Worm (Caenorhabditis elegans) whole organism, L2 larva: ENCODE measurements around the gene nlp-6.
A peak's percentile ranks its signal among the peaks of the same experiment; 100 is the strongest.

ENCODE experiments used
- C34F6.9 ChIP-seq: fragments of 150-350 bp; optimal IDR thresholded peaks from 2 replicates; lab custom pipeline; 2014; ENCODE audit warnings: missing biosample characterization, missing genetic modification characterization
- F13H6.1 ChIP-seq: sonication (generic microtip); optimal IDR thresholded peaks from 2 replicates; lab custom pipeline; 2016; ENCODE audit warnings: missing genetic modification characterization, missing compliant biosample characterization
- R02D3.7 ChIP-seq: fragments of 150-350 bp; optimal IDR thresholded peaks from 2 replicates; lab custom pipeline; 2014; ENCODE audit warnings: missing biosample characterization, missing genetic modification characterization
- Y55F3AM.14 ChIP-seq: fragments of 200-800 bp; sonication (Bioruptor generic); optimal IDR thresholded peaks from 2 replicates; lab custom pipeline; 2018; ENCODE audit warnings: mild to moderate bottlenecking, missing genetic modification characterization, missing compliant biosample characterization
- ZK546.5 ChIP-seq: sonication (generic microtip); optimal IDR thresholded peaks from 2 replicates; lab custom pipeline; 2017; ENCODE audit warnings: missing biosample characterization, missing genetic modification characterization
- alr-1 ChIP-seq: fragments of 150-350 bp; optimal IDR thresholded peaks from 2 replicates; lab custom pipeline; 2014; ENCODE audit warnings: missing biosample characterization, missing genetic modification characterization
- aly-2 ChIP-seq: fragments of 150-350 bp; optimal IDR thresholded peaks from 2 replicates; lab custom pipeline; 2014; ENCODE audit warnings: missing biosample characterization, missing genetic modification characterization
- ama-1 ChIP-seq: fragments of 150-350 bp; optimal IDR thresholded peaks from 2 replicates; lab custom pipeline; 2018; ENCODE audit warnings: inconsistent platforms
- blmp-1 ChIP-seq: sonication (generic microtip); optimal IDR thresholded peaks from 2 replicates; lab custom pipeline; 2017; ENCODE audit warnings: missing genetic modification characterization, mild to moderate bottlenecking, missing compliant biosample characterization, antibody characterized with exemption, moderate library complexity; ENCODE audit not compliant: insufficient read depth
- ceh-16 ChIP-seq: fragments of 150-350 bp; optimal IDR thresholded peaks from 2 replicates; lab custom pipeline; 2014; ENCODE audit warnings: missing biosample characterization, missing genetic modification characterization
- ceh-82 ChIP-seq: fragments of 150-350 bp; optimal IDR thresholded peaks from 2 replicates; lab custom pipeline; 2014; ENCODE audit warnings: missing biosample characterization, missing genetic modification characterization
- crh-2 ChIP-seq: sonication (generic microtip); optimal IDR thresholded peaks from 2 replicates; lab custom pipeline; 2017; ENCODE audit warnings: missing biosample characterization, missing genetic modification characterization
- dmd-4 ChIP-seq: sonication (generic microtip); optimal IDR thresholded peaks from 2 replicates; lab custom pipeline; 2017; ENCODE audit warnings: missing biosample characterization, missing genetic modification characterization
- egl-27 ChIP-seq: sonication (generic microtip); optimal IDR thresholded peaks from 3 replicates; lab custom pipeline; 2017; ENCODE audit warnings: missing biosample characterization, missing genetic modification reagents, missing genetic modification characterization
- elt-1 ChIP-seq: fragments of 150-350 bp; optimal IDR thresholded peaks from 2 replicates; lab custom pipeline; 2014; ENCODE audit warnings: missing biosample characterization, missing genetic modification characterization
- elt-3 ChIP-seq: sonication (generic microtip); optimal IDR thresholded peaks from 2 replicates; lab custom pipeline; 2017; ENCODE audit warnings: missing biosample characterization, missing genetic modification characterization
- fos-1 ChIP-seq: fragments of 150-350 bp; optimal IDR thresholded peaks from 2 replicates; lab custom pipeline; 2014; ENCODE audit warnings: missing biosample characterization, missing genetic modification characterization
- gmeb-1 ChIP-seq: fragments of 150-350 bp; optimal IDR thresholded peaks from 2 replicates; lab custom pipeline; 2014; ENCODE audit warnings: missing biosample characterization, missing genetic modification characterization
- lin-11 ChIP-seq: fragments of 150-350 bp; sonication (generic microtip); optimal IDR thresholded peaks from 2 replicates; lab custom pipeline; 2014; ENCODE audit warnings: missing biosample characterization, missing genetic modification characterization, inconsistent platforms, mixed read lengths
- lin-13 ChIP-seq: fragments of 150-350 bp; optimal IDR thresholded peaks from 2 replicates; lab custom pipeline; 2014; ENCODE audit warnings: missing biosample characterization, missing genetic modification reagents, missing genetic modification characterization
- lin-39 ChIP-seq: fragments of 150-350 bp; optimal IDR thresholded peaks from 2 replicates; lab custom pipeline; 2014; ENCODE audit warnings: missing biosample characterization, missing genetic modification reagents, missing genetic modification characterization
- lsy-2 ChIP-seq, 2 experiments: fragments of 150-350 bp in 1 of 2; sonication (generic microtip) in 1 of 2; optimal IDR thresholded peaks; 2 replicates each; lab custom pipeline; 2014 to 2017; ENCODE audit warnings: missing biosample characterization in 2 of 2, missing genetic modification characterization in 2 of 2
- mab-5 ChIP-seq: fragments of 150-350 bp; optimal IDR thresholded peaks from 2 replicates; lab custom pipeline; 2014; ENCODE audit warnings: missing biosample characterization, missing genetic modification characterization
- mbf-1 ChIP-seq: sonication (generic microtip); optimal IDR thresholded peaks from 2 replicates; lab custom pipeline; 2017; ENCODE audit warnings: missing biosample characterization, missing genetic modification characterization
- mdl-1 ChIP-seq, 2 experiments: fragments of 150-350 bp in 1 of 2; sonication (generic microtip) in 1 of 2; optimal IDR thresholded peaks; 2 replicates each; lab custom pipeline; 2017; ENCODE audit warnings: missing biosample characterization in 2 of 2, missing genetic modification characterization in 2 of 2
- nhr-10 ChIP-seq: sonication (generic microtip); optimal IDR thresholded peaks from 2 replicates; lab custom pipeline; 2017; ENCODE audit warnings: missing biosample characterization, missing genetic modification characterization
- nhr-11 ChIP-seq: fragments of 150-350 bp; optimal IDR thresholded peaks from 2 replicates; lab custom pipeline; 2014; ENCODE audit warnings: missing biosample characterization, missing genetic modification characterization
- nhr-12 ChIP-seq: fragments of 150-350 bp; optimal IDR thresholded peaks from 2 replicates; lab custom pipeline; 2014; ENCODE audit warnings: missing biosample characterization, missing genetic modification characterization
- nhr-129 ChIP-seq: fragments of 150-350 bp; optimal IDR thresholded peaks from 2 replicates; lab custom pipeline; 2014; ENCODE audit warnings: missing biosample characterization, missing genetic modification characterization
- nhr-21 ChIP-seq: fragments of 150-350 bp; optimal IDR thresholded peaks from 2 replicates; lab custom pipeline; 2014; ENCODE audit warnings: missing biosample characterization, missing genetic modification characterization
- nhr-23 ChIP-seq: fragments of 150-350 bp; optimal IDR thresholded peaks from 2 replicates; lab custom pipeline; 2014; ENCODE audit warnings: missing biosample characterization, missing genetic modification reagents, missing genetic modification characterization
- nhr-237 ChIP-seq: fragments of 150-350 bp; optimal IDR thresholded peaks from 2 replicates; lab custom pipeline; 2014; ENCODE audit warnings: missing biosample characterization, missing genetic modification characterization
- nhr-25 ChIP-seq: fragments of 150-350 bp; sonication (generic microtip); optimal IDR thresholded peaks from 3 replicates; lab custom pipeline; 2014; ENCODE audit warnings: missing biosample characterization, missing genetic modification characterization
- nhr-6 ChIP-seq: fragments of 150-350 bp; optimal IDR thresholded peaks from 2 replicates; lab custom pipeline; 2014; ENCODE audit warnings: missing biosample characterization, missing genetic modification characterization
- nhr-77 ChIP-seq: fragments of 150-350 bp; optimal IDR thresholded peaks from 2 replicates; lab custom pipeline; 2014; ENCODE audit warnings: missing biosample characterization, missing genetic modification characterization
- peb-1 ChIP-seq: fragments of 150-350 bp; optimal IDR thresholded peaks from 2 replicates; lab custom pipeline; 2014; ENCODE audit warnings: missing biosample characterization, missing genetic modification characterization
- sem-4 ChIP-seq: fragments of 150-350 bp; optimal IDR thresholded peaks from 2 replicates; lab custom pipeline; 2014; ENCODE audit warnings: missing biosample characterization, missing genetic modification reagents, missing genetic modification characterization
- skn-1 ChIP-seq: sonication (generic microtip); optimal IDR thresholded peaks from 2 replicates; lab custom pipeline; 2017; ENCODE audit warnings: missing biosample characterization, missing genetic modification characterization
- sma-3 ChIP-seq: sonication (generic microtip); optimal IDR thresholded peaks from 2 replicates; lab custom pipeline; 2016; ENCODE audit warnings: missing genetic modification reagents, missing genetic modification characterization, missing compliant biosample characterization
- sma-9 ChIP-seq, 2 experiments: fragments of 150-350 bp in 1 of 2; sonication (generic microtip) in 1 of 2; optimal IDR thresholded peaks; 2 replicates each; lab custom pipeline; 2014 to 2016; ENCODE audit warnings: missing genetic modification characterization in 2 of 2, mild to moderate bottlenecking in 1 of 2, missing biosample characterization in 1 of 2, missing compliant biosample characterization in 1 of 2, missing genetic modification reagents in 1 of 2, moderate library complexity in 1 of 2
- snpc-4 ChIP-seq: fragments of 150-350 bp; optimal IDR thresholded peaks from 2 replicates; lab custom pipeline; 2014; ENCODE audit warnings: missing biosample characterization, missing genetic modification characterization
- unc-39 ChIP-seq: fragments of 150-350 bp; optimal IDR thresholded peaks from 2 replicates; lab custom pipeline; 2014; ENCODE audit warnings: missing biosample characterization, missing genetic modification characterization
- unc-55 ChIP-seq: fragments of 150-350 bp; sonication (generic microtip); optimal IDR thresholded peaks from 3 replicates; lab custom pipeline; 2014; ENCODE audit warnings: missing biosample characterization, missing genetic modification reagents, missing genetic modification characterization
- unc-62 ChIP-seq: fragments of 150-350 bp; optimal IDR thresholded peaks from 2 replicates; lab custom pipeline; 2014; ENCODE audit warnings: missing biosample characterization, missing genetic modification reagents, missing genetic modification characterization
- zag-1 ChIP-seq: fragments of 150-350 bp; optimal IDR thresholded peaks from 2 replicates; lab custom pipeline; 2014; ENCODE audit warnings: missing biosample characterization, missing genetic modification characterization
- ztf-1 ChIP-seq: fragments of 200-800 bp; sonication (Bioruptor generic); conservative IDR thresholded peaks from 2 replicates; pipeline ENCODE4 v1.3.6; 2022; ENCODE audit warnings: missing genetic modification characterization, missing compliant biosample characterization
- ztf-11 ChIP-seq: sonication (generic microtip); optimal IDR thresholded peaks from 2 replicates; lab custom pipeline; 2017; ENCODE audit warnings: missing biosample characterization, missing genetic modification characterization
- ztf-4 ChIP-seq: fragments of 150-350 bp; optimal IDR thresholded peaks from 2 replicates; lab custom pipeline; 2014; ENCODE audit warnings: missing biosample characterization, missing genetic modification characterization

Gene nlp-6

ce11 chrX:17638970-17639369 lies 23.3 kb upstream of the nlp-6 start:
- TF ChIP-seq ama-1 (no peak), nhr-23 (no peak), C34F6.9 (tag; lab: Kevin White, UChicago) (no peak), fos-1 (tag; lab: Kevin White, UChicago) (peak; percentile 73), nhr-129 (tag; lab: Kevin White, UChicago) (no peak), R02D3.7 (tag; lab: Kevin White, UChicago) (no peak), lin-13 (no peak), sma-9 (GFP tag; optimal IDR thresholded peaks at IDR 0.05; lab: Kevin White, UChicago) (peak; percentile 18), sma-9 (tag; optimal IDR thresholded peaks at IDR 0.05; lab: Kevin White, UChicago) (no peak), elt-3 (tag; lab: Kevin White, UChicago) (no peak)
- TF ChIP-seq, all 48 proteins: peak for 2

- TF ChIP-seq mbf-1 (tag; lab: Kevin White, UChicago) (no peak), skn-1 (tag; lab: Kevin White, UChicago) (no peak), nhr-6 (no peak), ztf-11 (tag; lab: Kevin White, UChicago) (no peak), egl-27 (peak; percentile 69), nhr-10 (tag; lab: Kevin White, UChicago) (no peak), nhr-11 (tag; lab: Kevin White, UChicago) (no peak), lin-39 (tag; lab: Kevin White, UChicago) (no peak), R02D3.7 (tag; lab: Kevin White, UChicago) (no peak), nhr-129 (tag; lab: Kevin White, UChicago) (peak; percentile 69), nhr-25 (tag; lab: Kevin White, UChicago) (peak; percentile 83), sma-3 (GFP tag; lab: Kevin White, UChicago) (peak; percentile 75), nhr-23 (no peak), peb-1 (no peak), fos-1 (tag; lab: Kevin White, UChicago) (peak; percentile 69), nhr-12 (tag; lab: Kevin White, UChicago) (no peak), gmeb-1 (tag; lab: Kevin White, UChicago) (no peak), C34F6.9 (tag; lab: Kevin White, UChicago) (peak; percentile 44), aly-2 (tag; lab: Kevin White, UChicago) (no peak), ama-1 (no peak), elt-1 (no peak), lsy-2 (tag; optimal IDR thresholded peaks at IDR 0.05; lab: Kevin White, UChicago) (peak in 1 of 2 experiments; percentile 51), ceh-82 (tag; lab: Kevin White, UChicago) (no peak), Y55F3AM.14 (GFP tag; lab: Kevin White, UChicago) (no peak), dmd-4 (tag; lab: Kevin White, UChicago) (no peak), unc-62 (no peak), elt-3 (tag; lab: Kevin White, UChicago) (no peak), mab-5 (tag; lab: Kevin White, UChicago) (no peak), ceh-16 (tag; lab: Kevin White, UChicago) (no peak), sma-9 (GFP tag; optimal IDR thresholded peaks at IDR 0.05; lab: Kevin White, UChicago) (peak; percentile 98), sma-9 (tag; optimal IDR thresholded peaks at IDR 0.05; lab: Kevin White, UChicago) (no peak), ZK546.5 (tag; lab: Kevin White, UChicago) (no peak), nhr-77 (tag; lab: Kevin White, UChicago) (no peak), F13H6.1 (tag; lab: Kevin White, UChicago) (peak; percentile 86), lin-11 (tag; lab: Kevin White, UChicago) (no peak), nhr-237 (no peak), zag-1 (tag; lab: Kevin White, UChicago) (no peak), mdl-1 (tag; optimal IDR thresholded peaks at IDR 0.05; lab: Kevin White, UChicago) (peak; percentile 9 to 90), unc-39 (tag; lab: Kevin White, UChicago) (no peak), snpc-4 (tag; lab: Kevin White, UChicago) (no peak), lin-13 (no peak), unc-55 (no peak), alr-1 (tag; lab: Kevin White, UChicago) (no peak), crh-2 (tag; lab: Kevin White, UChicago) (peak; percentile 82), sem-4 (tag; lab: Kevin White, UChicago) (peak; percentile 44), ztf-1 (GFP tag; lab: Robert Waterston, UW) (no peak), ztf-4 (no peak), blmp-1 (tag; lab: Kevin White, UChicago) (peak; percentile 79), nhr-21 (tag; lab: Kevin White, UChicago) (peak; percentile 95)
Measured at ce11 chrX:17640790-17641189, 21.5 kb upstream of the nlp-6 start, which contains the start of gene H18N23.2. Gene H18N23.2, minus strand, starts transcription at chrX:17640871.
